Worm (Caenorhabditis elegans): ENCODE results near the gene igcm-3.

igcm-3 gene

DNA sequence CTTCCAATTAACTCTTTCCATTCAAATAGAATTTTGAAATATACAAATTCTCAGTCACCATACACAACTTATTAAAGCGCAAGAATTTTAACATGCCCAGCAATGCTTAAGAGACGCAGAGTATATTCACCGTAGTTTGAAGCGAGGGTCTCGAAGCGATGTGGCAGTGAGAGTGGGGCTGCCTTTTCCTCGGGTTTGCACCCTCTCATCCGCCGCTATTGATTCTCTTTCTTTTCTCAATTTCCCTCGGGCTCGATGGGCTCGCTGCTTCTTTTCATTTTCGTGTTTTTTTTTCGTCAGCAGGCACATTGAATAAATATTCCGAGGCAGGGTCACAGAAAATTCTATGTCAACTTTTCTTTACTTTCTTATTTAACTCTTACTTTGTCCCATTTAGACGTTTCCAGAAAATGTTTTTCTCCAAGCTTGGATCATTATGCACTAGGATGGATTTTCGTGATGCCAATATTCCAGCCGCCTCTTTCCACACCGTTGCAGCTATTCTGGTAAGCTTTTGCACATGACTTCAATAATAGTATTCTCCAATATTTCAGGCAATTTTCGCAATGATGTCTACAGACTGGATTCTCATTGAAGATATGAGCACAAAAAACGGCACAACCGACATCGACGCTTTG lies 17.0 kb downstream of the igcm-3 start, which contains the start of gene T14G11.1 (continued):
- no peak for TF ChIP-seq unc-3 (GFP tag; conservative IDR thresholded peaks at IDR 0.05)
- TF ChIP-seq unc-3 (tag; optimal IDR thresholded peaks at IDR 0.05) = no peak
- no peak for TF ChIP-seq ceh-24 (tag; optimal IDR thresholded peaks at IDR 0.05)
- no peak for TF ChIP-seq pha-2 (tag; optimal IDR thresholded peaks at IDR 0.05)
- peak; percentile 49 for TF ChIP-seq sdc-2 (tag; optimal IDR thresholded peaks at IDR 0.05)
- no peak for TF ChIP-seq sox-2 (GFP tag; IDR thresholded peaks at IDR 0.05)
- peak; percentile 58 for TF ChIP-seq tbx-2 (tag; optimal IDR thresholded peaks at IDR 0.05)
- TF ChIP-seq che-1 (tag; optimal IDR thresholded peaks at IDR 0.05) = no peak

DNA sequence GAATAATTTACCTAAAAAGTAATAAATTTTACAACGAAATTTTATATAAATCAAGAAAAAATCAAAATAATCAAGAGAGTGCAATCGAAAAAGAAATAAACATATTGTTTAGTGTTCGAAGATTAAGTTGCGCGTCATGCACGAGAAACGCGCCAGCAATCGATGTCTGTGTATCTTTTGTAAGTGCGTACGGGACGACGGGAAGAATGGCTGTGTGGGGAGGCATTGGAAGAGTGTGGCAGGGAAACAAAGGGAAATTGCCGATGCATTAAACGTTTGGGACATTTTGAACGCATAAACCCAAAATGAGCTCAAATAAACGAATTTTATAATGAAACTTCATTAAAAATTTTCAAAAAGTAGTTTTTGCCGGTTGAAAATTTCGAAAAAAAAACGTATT lies 18.5 kb downstream of the igcm-3 start, which contains the start of gene immt-1:
immt-1 (minus strand) TSS at position 11 of the 400 bp plus-strand sequence.
- TF ChIP-seq syd-9 (tag; optimal IDR thresholded peaks at IDR 0.05) = no peak
- TF ChIP-seq sdc-2 (tag; optimal IDR thresholded peaks at IDR 0.05) = no peak
- no peak for TF ChIP-seq ceh-9 (tag; optimal IDR thresholded peaks at IDR 0.05)
- peak; percentile 16 for TF ChIP-seq madf-2 (tag; optimal IDR thresholded peaks at IDR 0.05)
- peak; percentile 50 for TF ChIP-seq pax-1 (tag; optimal IDR thresholded peaks at IDR 0.05)
- TF ChIP-seq dmd-4 (tag; optimal IDR thresholded peaks at IDR 0.05; ENCODE audit: borderline replicate concordance) = peak; percentile 34
- TF ChIP-seq ceh-14 (tag; optimal IDR thresholded peaks at IDR 0.05) = peak; percentile 21
- TF ChIP-seq ceh-2 (tag; optimal IDR thresholded peaks at IDR 0.05) = peak; percentile 35
- peak; percentile 31 for TF ChIP-seq elt-2 (tag; optimal IDR thresholded peaks at IDR 0.05)
- TF ChIP-seq ztf-16 (tag; optimal IDR thresholded peaks at IDR 0.05) = peak; percentile 46
- peak; percentile 62 for TF ChIP-seq unc-42 (tag; optimal IDR thresholded peaks at IDR 0.05)
- peak; percentile 72 for TF ChIP-seq tbx-2 (tag; optimal IDR thresholded peaks at IDR 0.05)
- no peak for TF ChIP-seq che-1 (tag; optimal IDR thresholded peaks at IDR 0.05)
- TF ChIP-seq ceh-48 (tag; optimal IDR thresholded peaks at IDR 0.05) = peak; percentile 1
- TF ChIP-seq ets-4 (tag; optimal IDR thresholded peaks at IDR 0.05) = no peak
- TF ChIP-seq sox-2 (GFP tag; IDR thresholded peaks at IDR 0.05) = peak; percentile 50; the same call in 1 of the 2 replicates
- TF ChIP-seq ceh-31 (tag; optimal IDR thresholded peaks at IDR 0.05) = peak; percentile 82
- peak; percentile 14 for TF ChIP-seq C38D4.7 (GFP tag; optimal IDR thresholded peaks at IDR 0.05)
- TF ChIP-seq dve-1 (tag; optimal IDR thresholded peaks at IDR 0.05) = peak; percentile 60
- peak; percentile 30 for TF ChIP-seq unc-86 (tag; optimal IDR thresholded peaks at IDR 0.05)
- peak; percentile 61 for TF ChIP-seq nfya-1 (tag; optimal IDR thresholded peaks at IDR 0.05)
- TF ChIP-seq unc-55 (GFP tag; optimal IDR thresholded peaks at IDR 0.05) = peak; percentile 70
- peak; percentile 11 for TF ChIP-seq hlh-30 (tag; optimal IDR thresholded peaks at IDR 0.05; ENCODE audit: insufficient read depth)
- peak; percentile 28 for TF ChIP-seq pros-1 (tag; optimal IDR thresholded peaks at IDR 0.05)
- no peak for TF ChIP-seq unc-3 (GFP tag; conservative IDR thresholded peaks at IDR 0.05)
- peak; percentile 15 for TF ChIP-seq unc-3 (tag; optimal IDR thresholded peaks at IDR 0.05)
- TF ChIP-seq ceh-34 (tag; optimal IDR thresholded peaks at IDR 0.05) = peak; percentile 8
- TF ChIP-seq ceh-18 (tag; optimal IDR thresholded peaks at IDR 0.05) = peak; percentile 46
- no peak for TF ChIP-seq ceh-22 (tag; optimal IDR thresholded peaks at IDR 0.05)
- TF ChIP-seq pag-3 (tag; optimal IDR thresholded peaks at IDR 0.05; ENCODE audit: borderline replicate concordance) = no peak
- TF ChIP-seq rnt-1 (tag; optimal IDR thresholded peaks at IDR 0.05) = peak; percentile 12
- TF ChIP-seq ref-2 (tag; optimal IDR thresholded peaks at IDR 0.05) = peak; percentile 32

DNA sequence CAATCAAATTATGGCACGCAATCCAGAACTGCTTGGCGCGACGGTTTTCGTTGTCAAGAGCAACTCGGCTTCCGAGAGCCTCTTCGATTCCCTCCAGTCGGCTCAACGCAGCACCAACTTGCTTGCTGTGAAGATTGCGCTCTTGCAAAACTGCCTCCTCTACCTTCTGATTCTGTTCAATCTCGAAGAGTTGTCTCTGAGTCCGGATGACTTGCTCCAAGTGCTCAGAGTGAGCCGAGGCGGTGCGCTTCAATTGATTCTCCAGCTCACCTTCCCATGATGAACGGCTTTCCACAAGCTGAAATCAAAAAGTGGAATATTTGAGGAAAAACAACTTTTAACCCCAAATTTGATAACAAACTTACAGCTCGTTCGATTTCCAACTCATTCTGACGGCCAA lies 21.2 kb downstream of the igcm-3 start:
- TF ChIP-seq lin-11 (tag; optimal IDR thresholded peaks at IDR 0.05) = no peak
- TF ChIP-seq fkh-6 (tag; optimal IDR thresholded peaks at IDR 0.05) = no peak
- TF ChIP-seq ceh-31 (tag; optimal IDR thresholded peaks at IDR 0.05) = no peak
- no peak for TF ChIP-seq nfya-1 (tag; optimal IDR thresholded peaks at IDR 0.05)
- TF ChIP-seq tbx-7 (tag; optimal IDR thresholded peaks at IDR 0.05) = no peak
- no peak for TF ChIP-seq hlh-13 (GFP tag; optimal IDR thresholded peaks at IDR 0.05)
- no peak for TF ChIP-seq ttx-3 (tag; optimal IDR thresholded peaks at IDR 0.05)
- no peak for TF ChIP-seq ama-1 (optimal IDR thresholded peaks at IDR 0.05)
- TF ChIP-seq dve-1 (tag; optimal IDR thresholded peaks at IDR 0.05) = no peak
- no peak for TF ChIP-seq mec-3 (tag; optimal IDR thresholded peaks at IDR 0.05; ENCODE audit: borderline replicate concordance)
- no peak for TF ChIP-seq ahr-1 (tag; optimal IDR thresholded peaks at IDR 0.05)
- TF ChIP-seq npax-4 (tag; optimal IDR thresholded peaks at IDR 0.05) = no peak
- no peak for TF ChIP-seq tbx-2 (tag; optimal IDR thresholded peaks at IDR 0.05)
- TF ChIP-seq ceh-14 (tag; optimal IDR thresholded peaks at IDR 0.05) = no peak
- no peak for TF ChIP-seq pros-1 (tag; optimal IDR thresholded peaks at IDR 0.05)
- no peak for TF ChIP-seq madf-2 (tag; optimal IDR thresholded peaks at IDR 0.05)
- no peak for TF ChIP-seq elt-4 (tag; optimal IDR thresholded peaks at IDR 0.05)
